Worm (Caenorhabditis elegans) whole organism, mixed stage, embryonic: ENCODE measurements around the gene clec-54.

Source experiments
- M03D4.4 ChIP-seq: sonication (generic microtip); optimal IDR thresholded peaks from 2 replicates; lab custom pipeline; 2017; ENCODE audit warnings: mild to moderate bottlenecking, missing genetic modification characterization, missing compliant biosample characterization
- bed-3 ChIP-seq: fragments of 200-800 bp; sonication (Bioruptor generic); optimal IDR thresholded peaks from 3 replicates; lab custom pipeline; 2018; ENCODE audit warnings: mild to moderate bottlenecking, missing genetic modification characterization, moderate library complexity, missing compliant biosample characterization
- blmp-1 ChIP-seq: fragments of 150-350 bp; optimal IDR thresholded peaks from 2 replicates; lab custom pipeline; 2014; ENCODE audit warnings: missing biosample characterization, missing genetic modification characterization
- ceh-39 ChIP-seq: fragments of 150-350 bp; optimal IDR thresholded peaks from 2 replicates; lab custom pipeline; 2014; ENCODE audit warnings: missing biosample characterization, missing genetic modification characterization
- ceh-43 ChIP-seq: fragments of 200-800 bp; sonication (Bioruptor generic); optimal IDR thresholded peaks from 2 replicates; lab custom pipeline; 2018; ENCODE audit warnings: mild to moderate bottlenecking, missing genetic modification characterization, moderate library complexity, missing compliant biosample characterization
- ceh-83 ChIP-seq: fragments of 200-800 bp; sonication (Bioruptor generic); optimal IDR thresholded peaks from 2 replicates; lab custom pipeline; 2018; ENCODE audit warnings: mild to moderate bottlenecking, missing genetic modification characterization, missing compliant biosample characterization
- cnd-1 ChIP-seq: fragments of 200-800 bp; sonication (Bioruptor generic); optimal IDR thresholded peaks from 2 replicates; lab custom pipeline; 2018; ENCODE audit warnings: mild to moderate bottlenecking, missing genetic modification characterization, missing compliant biosample characterization
- drap-1 ChIP-seq: fragments of 200-800 bp; sonication (Bioruptor generic); optimal IDR thresholded peaks from 3 replicates; lab custom pipeline; 2018; ENCODE audit warnings: mild to moderate bottlenecking, missing genetic modification characterization, missing compliant biosample characterization
- elt-1 ChIP-seq: sonication (generic microtip); optimal IDR thresholded peaks from 2 replicates; lab custom pipeline; 2017; ENCODE audit warnings: missing genetic modification characterization, mild to moderate bottlenecking, missing compliant biosample characterization, antibody characterized with exemption, moderate library complexity, borderline replicate concordance; ENCODE audit not compliant: insufficient read depth
- elt-3 ChIP-seq: fragments of 150-350 bp; optimal IDR thresholded peaks from 2 replicates; lab custom pipeline; 2014; ENCODE audit warnings: missing biosample characterization, missing genetic modification characterization
- flh-1 ChIP-seq: fragments of 200-800 bp; sonication (Bioruptor generic); optimal IDR thresholded peaks from 2 replicates; lab custom pipeline; 2018; ENCODE audit warnings: mild to moderate bottlenecking, missing genetic modification characterization, moderate library complexity, missing compliant biosample characterization
- ham-2 ChIP-seq: fragments of 200-800 bp; sonication (Bioruptor generic); optimal IDR thresholded peaks from 2 replicates; lab custom pipeline; 2018; ENCODE audit warnings: mild to moderate bottlenecking, missing genetic modification characterization, missing compliant biosample characterization
- hlh-1 ChIP-seq: fragments of 150-350 bp; optimal IDR thresholded peaks from 2 replicates; lab custom pipeline; 2014; ENCODE audit warnings: missing biosample characterization, missing genetic modification reagents, missing genetic modification characterization
- lin-13 ChIP-seq: fragments of 150-350 bp; optimal IDR thresholded peaks from 2 replicates; lab custom pipeline; 2014; ENCODE audit warnings: missing biosample characterization, missing genetic modification characterization
- lin-32 ChIP-seq: fragments of 200-800 bp; sonication (Bioruptor generic); optimal IDR thresholded peaks from 2 replicates; lab custom pipeline; 2018; ENCODE audit warnings: mild to moderate bottlenecking, missing genetic modification characterization, missing compliant biosample characterization
- mab-5 ChIP-seq: fragments of 150-350 bp; optimal IDR thresholded peaks from 2 replicates; lab custom pipeline; 2014; ENCODE audit warnings: missing biosample characterization, missing genetic modification characterization
- mep-1 ChIP-seq: fragments of 150-350 bp; optimal IDR thresholded peaks from 2 replicates; lab custom pipeline; 2017; ENCODE audit warnings: missing biosample characterization, missing genetic modification reagents, missing genetic modification characterization, inconsistent platforms
- mls-2 ChIP-seq: sonication (generic microtip); optimal IDR thresholded peaks from 2 replicates; lab custom pipeline; 2016; ENCODE audit warnings: mild to moderate bottlenecking, missing genetic modification characterization, moderate library complexity, missing compliant biosample characterization
- nhr-12 ChIP-seq: fragments of 150-350 bp; optimal IDR thresholded peaks from 2 replicates; lab custom pipeline; 2014; ENCODE audit warnings: missing biosample characterization, missing genetic modification characterization
- nhr-237 ChIP-seq: fragments of 150-350 bp; optimal IDR thresholded peaks from 2 replicates; lab custom pipeline; 2014; ENCODE audit warnings: missing biosample characterization, missing genetic modification characterization
- nhr-28 ChIP-seq: fragments of 150-350 bp; optimal IDR thresholded peaks from 2 replicates; lab custom pipeline; 2014; ENCODE audit warnings: missing biosample characterization, missing genetic modification characterization
- nhr-76 ChIP-seq: sonication (generic microtip); optimal IDR thresholded peaks from 2 replicates; lab custom pipeline; 2017; ENCODE audit warnings: missing biosample characterization, missing genetic modification characterization
- sem-2 ChIP-seq: fragments of 200-800 bp; sonication (Bioruptor generic); optimal IDR thresholded peaks from 2 replicates; lab custom pipeline; 2018; ENCODE audit warnings: mild to moderate bottlenecking, missing genetic modification characterization, missing compliant biosample characterization
- sptf-1 ChIP-seq: sonication (generic microtip); optimal IDR thresholded peaks from 2 replicates; lab custom pipeline; 2017; ENCODE audit warnings: mild to moderate bottlenecking, missing genetic modification characterization, moderate library complexity, missing compliant biosample characterization
- tbx-8 ChIP-seq: fragments of 200-800 bp; sonication (Bioruptor generic); optimal IDR thresholded peaks from 2 replicates; lab custom pipeline; 2018; ENCODE audit warnings: mild to moderate bottlenecking, missing genetic modification characterization, moderate library complexity, missing compliant biosample characterization
- unc-39 ChIP-seq: fragments of 150-350 bp; optimal IDR thresholded peaks from 2 replicates; lab custom pipeline; 2014; ENCODE audit warnings: missing biosample characterization, missing genetic modification characterization
- unc-62 ChIP-seq: fragments of 150-350 bp; optimal IDR thresholded peaks from 2 replicates; lab custom pipeline; 2014; ENCODE audit warnings: missing biosample characterization, missing genetic modification reagents, missing genetic modification characterization
- zip-8 ChIP-seq: fragments of 150-350 bp; optimal IDR thresholded peaks from 2 replicates; lab custom pipeline; 2014; ENCODE audit warnings: missing biosample characterization, missing genetic modification characterization
- ztf-11 ChIP-seq: fragments of 150-350 bp; optimal IDR thresholded peaks from 2 replicates; lab custom pipeline; 2014; ENCODE audit warnings: missing biosample characterization, missing genetic modification characterization

The clec-54 gene

ce11 chrV:14449397-14449796, 27.3 kb upstream of the clec-54 start, which contains the start of gene F23B12.7:
Gene F23B12.7, plus strand, starts transcription at chrV:14449697.
- TF ChIP-seq mls-2 (tag; lab: Kevin White, UChicago) (no peak), nhr-28 (no peak), sptf-1 (tag; lab: Kevin White, UChicago) (no peak), flh-1 (GFP tag; lab: Kevin White, UChicago) (no peak), nhr-237 (tag; lab: Kevin White, UChicago) (no peak), elt-1 (tag; lab: Kevin White, UChicago) (no peak), bed-3 (GFP tag; lab: Kevin White, UChicago) (no peak), ceh-83 (no peak), lin-13 (tag; lab: Kevin White, UChicago) (no peak), blmp-1 (no peak), unc-62 (GFP tag; lab: Kevin White, UChicago) (no peak)

- TF ChIP-seq lin-13 (tag; lab: Kevin White, UChicago) (peak; percentile 35), nhr-28 (no peak), ham-2 (GFP tag; lab: Kevin White, UChicago) (no peak), mep-1 (no peak), ceh-43 (GFP tag; lab: Kevin White, UChicago) (no peak)
- TF ChIP-seq, all 35 proteins: peak for 1
These were observed 20.1 kb upstream of the clec-54 start, which contains the start of gene bmk-1 for ce11 chrV:14456626-14457025. Gene bmk-1, minus strand, starts transcription at chrV:14456984.

ce11 chrV:14457070-14457469, 19.6 kb upstream of the clec-54 start, which contains the start of gene coh-3:
Gene coh-3, plus strand, starts transcription at chrV:14457422.
- no peak for TF ChIP-seq nhr-28
- no peak for TF ChIP-seq unc-62 (GFP tag; lab: Kevin White, UChicago)
- no peak for TF ChIP-seq ceh-39 (tag; lab: Kevin White, UChicago)
- TF ChIP-seq blmp-1 = no peak
- TF ChIP-seq cnd-1 (tag; lab: Kevin White, UChicago) = no peak
- TF ChIP-seq lin-32 (GFP tag; lab: Kevin White, UChicago) = no peak
- no peak for TF ChIP-seq M03D4.4 (tag; lab: Kevin White, UChicago)
- TF ChIP-seq nhr-12 (tag; lab: Kevin White, UChicago) = no peak
- TF ChIP-seq sptf-1 (tag; lab: Kevin White, UChicago) = no peak
- no peak for TF ChIP-seq elt-1 (tag; lab: Kevin White, UChicago)
- TF ChIP-seq mls-2 (tag; lab: Kevin White, UChicago) = no peak

- TF ChIP-seq mep-1 (no peak), ham-2 (GFP tag; lab: Kevin White, UChicago) (no peak), M03D4.4 (tag; lab: Kevin White, UChicago) (no peak), unc-62 (GFP tag; lab: Kevin White, UChicago) (no peak), drap-1 (no peak), sem-2 (GFP tag; lab: Kevin White, UChicago) (no peak), nhr-28 (no peak), elt-3 (tag; lab: Kevin White, UChicago) (no peak), nhr-76 (no peak), ceh-39 (tag; lab: Kevin White, UChicago) (no peak), lin-13 (tag; lab: Kevin White, UChicago) (no peak), unc-39 (tag; lab: Kevin White, UChicago) (no peak), flh-1 (GFP tag; lab: Kevin White, UChicago) (no peak), ztf-11 (no peak), mab-5 (tag; lab: Kevin White, UChicago) (no peak)
These were observed 16.6 kb upstream of the clec-54 start for ce11 chrV:14460122-14460521.

- TF ChIP-seq tbx-8 (GFP tag; lab: Kevin White, UChicago) = no peak
- no peak for TF ChIP-seq mls-2 (tag; lab: Kevin White, UChicago)
- TF ChIP-seq ham-2 (GFP tag; lab: Kevin White, UChicago) = no peak
- no peak for TF ChIP-seq unc-62 (GFP tag; lab: Kevin White, UChicago)
- no peak for TF ChIP-seq mab-5 (tag; lab: Kevin White, UChicago)
- no peak for TF ChIP-seq zip-8 (tag; lab: Kevin White, UChicago)
- TF ChIP-seq nhr-237 (tag; lab: Kevin White, UChicago) = no peak
- TF ChIP-seq bed-3 (GFP tag; lab: Kevin White, UChicago) = no peak
- no peak for TF ChIP-seq hlh-1 (tag; lab: Kevin White, UChicago)
- TF ChIP-seq cnd-1 (tag; lab: Kevin White, UChicago) = no peak
- no peak for TF ChIP-seq lin-32 (GFP tag; lab: Kevin White, UChicago)
- no peak for TF ChIP-seq elt-1 (tag; lab: Kevin White, UChicago)
- TF ChIP-seq ceh-39 (tag; lab: Kevin White, UChicago) = no peak
- no peak for TF ChIP-seq nhr-76
- TF ChIP-seq ceh-43 (GFP tag; lab: Kevin White, UChicago) = no peak
- TF ChIP-seq nhr-12 (tag; lab: Kevin White, UChicago) = no peak
- no peak for TF ChIP-seq M03D4.4 (tag; lab: Kevin White, UChicago)
These were observed 16.0 kb upstream of the clec-54 start, which contains the start of gene F08H9.2 for ce11 chrV:14460615-14461102. Gene F08H9.2, plus strand, starts transcription at chrV:14460665.
